Fruit fly (Drosophila melanogaster) whole organism, embryonic: ENCODE measurements around the gene Mink.

Experiments
- Atf-2 ChIP-seq: fragments of 200-800 bp; sonication (Bioruptor generic); optimal IDR thresholded peaks from 2 replicates; lab custom pipeline; 2016; ENCODE audit warnings: missing biosample characterization, missing genetic modification characterization
- Atf6 ChIP-seq: fragments of 200-800 bp; sonication (Bioruptor generic); IDR thresholded peaks from 2 replicates; pipeline ENCODE4 v1.3.6; 2022; ENCODE audit warnings: missing biosample characterization, missing genetic modification characterization
- Bteb2 ChIP-seq: fragments of 200-800 bp; sonication (Bioruptor generic); optimal IDR thresholded peaks from 2 replicates; lab custom pipeline; 2016; ENCODE audit warnings: missing biosample characterization, missing genetic modification characterization
- CG10274 ChIP-seq: fragments of 200-800 bp; sonication (Bioruptor generic); optimal IDR thresholded peaks from 3 replicates; lab custom pipeline; 2017; ENCODE audit warnings: missing biosample characterization, mild to moderate bottlenecking, missing genetic modification characterization
- CG10462 ChIP-seq: fragments of 200-800 bp; sonication (Bioruptor generic); optimal IDR thresholded peaks from 2 replicates; lab custom pipeline; 2016; ENCODE audit warnings: missing biosample characterization, missing genetic modification characterization
- CG11695 ChIP-seq: fragments of 200-800 bp; sonication (Bioruptor generic); IDR thresholded peaks from 3 replicates; pipeline ENCODE4 v1.3.6; 2022; ENCODE audit warnings: missing biosample characterization, missing genetic modification characterization
- CG11723 ChIP-seq: fragments of 200-800 bp; sonication (Bioruptor generic); optimal IDR thresholded peaks from 2 replicates; lab custom pipeline; 2017; ENCODE audit warnings: missing biosample characterization, mild to moderate bottlenecking, missing genetic modification characterization
- CG2116 ChIP-seq: fragments of 200-800 bp; sonication (Bioruptor generic); optimal IDR thresholded peaks from 3 replicates; lab custom pipeline; 2018; ENCODE audit warnings: missing biosample characterization, mild to moderate bottlenecking, missing genetic modification characterization
- CG34376 ChIP-seq: fragments of 200-800 bp; sonication (Bioruptor generic); optimal IDR thresholded peaks from 2 replicates; lab custom pipeline; 2018; ENCODE audit warnings: missing biosample characterization, mild to moderate bottlenecking, missing genetic modification characterization
- CG34422 ChIP-seq: fragments of 200-800 bp; sonication (Bioruptor generic); IDR thresholded peaks from 3 replicates; pipeline ENCODE4 v1.3.6; 2022; ENCODE audit warnings: missing biosample characterization, missing genetic modification characterization
- CG3995 ChIP-seq: fragments of 200-800 bp; sonication (Bioruptor generic); optimal IDR thresholded peaks from 3 replicates; lab custom pipeline; 2016; ENCODE audit warnings: missing biosample characterization, missing genetic modification characterization
- CG5245 ChIP-seq: fragments of 200-800 bp; sonication (Bioruptor generic); optimal IDR thresholded peaks from 3 replicates; lab custom pipeline; 2016; ENCODE audit warnings: missing biosample characterization, missing genetic modification characterization
- CG9932 ChIP-seq: fragments of 200-800 bp; sonication (Bioruptor generic); IDR thresholded peaks from 2 replicates; pipeline ENCODE4 v1.3.6; 2022; ENCODE audit warnings: missing biosample characterization, missing genetic modification characterization
- CkIIα-i1 ChIP-seq: fragments of 200-800 bp; sonication (Bioruptor generic); IDR thresholded peaks from 2 replicates; pipeline ENCODE4 v1.3.6; 2022; ENCODE audit warnings: missing biosample characterization, missing genetic modification characterization
- Dll ChIP-seq: fragments of 200-800 bp; sonication (Bioruptor generic); IDR thresholded peaks from 4 replicates; pipeline ENCODE4 v1.3.6; 2022; ENCODE audit warnings: missing biosample characterization, missing genetic modification characterization; ENCODE audit not compliant: partially characterized antibody
- Dref ChIP-seq: fragments of 200-800 bp; sonication (Bioruptor generic); IDR thresholded peaks from 2 replicates; pipeline ENCODE4 v1.3.6; 2022; ENCODE audit warnings: missing biosample characterization, missing genetic modification characterization
- Gug ChIP-seq: fragments of 200-800 bp; sonication (Bioruptor generic); IDR thresholded peaks from 4 replicates; pipeline ENCODE4 v1.3.6; 2022; ENCODE audit warnings: missing biosample characterization, missing genetic modification characterization
- HLH54F ChIP-seq: fragments of 200-800 bp; sonication (Bioruptor generic); optimal IDR thresholded peaks from 3 replicates; lab custom pipeline; 2016; ENCODE audit warnings: missing biosample characterization, missing genetic modification characterization
- Hey ChIP-seq: fragments of 200-800 bp; sonication (Bioruptor generic); optimal IDR thresholded peaks from 3 replicates; lab custom pipeline; 2018; ENCODE audit warnings: missing biosample characterization, mild to moderate bottlenecking, missing genetic modification characterization
- Hr3 ChIP-seq: fragments of 200-800 bp; sonication (Bioruptor generic); optimal IDR thresholded peaks from 3 replicates; lab custom pipeline; 2016; ENCODE audit warnings: missing biosample characterization, missing genetic modification characterization
- Jarid2 ChIP-seq: fragments of 200-800 bp; sonication (Bioruptor generic); optimal IDR thresholded peaks from 3 replicates; lab custom pipeline; 2017; ENCODE audit warnings: mild to moderate bottlenecking, missing biosample characterization, missing genetic modification reagents, missing genetic modification characterization
- MBD-R2 ChIP-seq: fragments of 200-800 bp; sonication (Bioruptor generic); IDR thresholded peaks from 2 replicates; pipeline ENCODE4 v1.3.6; 2022; ENCODE audit warnings: missing biosample characterization, missing genetic modification characterization
- NFAT ChIP-seq: fragments of 200-800 bp; sonication (Bioruptor generic); IDR thresholded peaks from 2 replicates; pipeline ENCODE4 v1.3.6; 2022; ENCODE audit warnings: missing biosample characterization, missing genetic modification characterization
- NfI ChIP-seq: fragments of 200-800 bp; sonication (Bioruptor generic); optimal IDR thresholded peaks from 3 replicates; lab custom pipeline; 2018; ENCODE audit warnings: missing biosample characterization, mild to moderate bottlenecking, missing genetic modification characterization, moderate library complexity
- Optix ChIP-seq: fragments of 200-800 bp; sonication (Bioruptor generic); IDR thresholded peaks from 3 replicates; pipeline ENCODE4 v1.3.6; 2022; ENCODE audit warnings: missing biosample characterization, missing genetic modification characterization
- Pdp1 ChIP-seq, 2 experiments: fragments of 200-800 bp; sonication (Bioruptor generic); optimal IDR thresholded peaks; 3 replicates each; lab custom pipeline; 2016; ENCODE audit warnings: missing biosample characterization in 2 of 2, missing genetic modification characterization in 2 of 2, mild to moderate bottlenecking in 1 of 2, moderate library complexity in 1 of 2
- Ptx1 ChIP-seq: fragments of 200-800 bp; sonication (Bioruptor generic); IDR thresholded peaks from 2 replicates; pipeline ENCODE4 v1.3.6; 2022; ENCODE audit warnings: missing biosample characterization, missing genetic modification characterization
- Spps ChIP-seq: fragments of 200-800 bp; sonication (Bioruptor generic); optimal IDR thresholded peaks from 2 replicates; lab custom pipeline; 2018; ENCODE audit warnings: missing biosample characterization, mild to moderate bottlenecking, missing genetic modification characterization
- Xbp1 ChIP-seq: fragments of 200-800 bp; sonication (Bioruptor generic); optimal IDR thresholded peaks from 3 replicates; lab custom pipeline; 2016; ENCODE audit warnings: missing biosample characterization, mild to moderate bottlenecking, missing genetic modification characterization
- al ChIP-seq: fragments of 200-800 bp; sonication (Bioruptor generic); IDR thresholded peaks from 2 replicates; pipeline ENCODE4 v1.3.6; 2022; ENCODE audit warnings: missing biosample characterization, missing genetic modification characterization
- amos ChIP-seq: fragments of 200-800 bp; sonication (Bioruptor generic); IDR thresholded peaks from 2 replicates; pipeline ENCODE4 v1.3.6; 2022; ENCODE audit warnings: missing biosample characterization, missing genetic modification characterization; ENCODE audit not compliant: partially characterized antibody
- bigmax ChIP-seq: fragments of 200-800 bp; sonication (Bioruptor generic); optimal IDR thresholded peaks from 2 replicates; lab custom pipeline; 2018; ENCODE audit warnings: missing biosample characterization, mild to moderate bottlenecking, missing genetic modification characterization
- cad ChIP-seq: fragments of >200 bp; optimal IDR thresholded peaks from 2 replicates; lab custom pipeline; 2017; ENCODE audit warnings: missing biosample characterization, missing genetic modification characterization
- fru ChIP-seq: fragments of >200 bp; optimal IDR thresholded peaks from 2 replicates; lab custom pipeline; 2017
- h ChIP-seq: fragments of >200 bp; optimal IDR thresholded peaks from 2 replicates; lab custom pipeline; 2017
- hkb ChIP-seq, 2 experiments: fragments of 200-800 bp in 1 of 2; fragments of >200 bp in 1 of 2; sonication (Bioruptor generic) in 1 of 2; IDR thresholded peaks in 1 of 2; optimal IDR thresholded peaks in 1 of 2; 2 replicates each; pipeline versions ENCODE4 v1.3.6 to Lab custom; 2017 to 2022; ENCODE audit warnings: missing biosample characterization in 1 of 2, missing genetic modification characterization in 1 of 2
- jigr1 ChIP-seq: fragments of 200-800 bp; sonication (Bioruptor generic); IDR thresholded peaks from 3 replicates; pipeline ENCODE4 v1.3.6; 2022; ENCODE audit warnings: missing biosample characterization, missing genetic modification characterization
- nerfin-1 ChIP-seq: fragments of 200-800 bp; sonication (Bioruptor generic); optimal IDR thresholded peaks from 3 replicates; lab custom pipeline; 2019; ENCODE audit warnings: missing biosample characterization, mild to moderate bottlenecking, missing genetic modification characterization, moderate library complexity
- nmo ChIP-seq: fragments of 200-800 bp; sonication (Bioruptor generic); optimal IDR thresholded peaks from 2 replicates; lab custom pipeline; 2018; ENCODE audit warnings: missing biosample characterization, mild to moderate bottlenecking, missing genetic modification characterization, moderate library complexity
- peb ChIP-seq: fragments of 200-800 bp; sonication (Bioruptor generic); IDR thresholded peaks from 2 replicates; pipeline ENCODE4 v1.3.6; 2022; ENCODE audit warnings: missing biosample characterization, missing genetic modification characterization
- pum ChIP-seq: fragments of 200-800 bp; sonication (Bioruptor generic); optimal IDR thresholded peaks from 2 replicates; lab custom pipeline; 2016; ENCODE audit warnings: missing biosample characterization, missing genetic modification characterization
- run ChIP-seq: fragments of 200-800 bp; sonication (Bioruptor generic); optimal IDR thresholded peaks from 3 replicates; lab custom pipeline; 2018; ENCODE audit warnings: missing biosample characterization, mild to moderate bottlenecking, missing genetic modification characterization
- schlank ChIP-seq: fragments of 200-800 bp; sonication (Bioruptor generic); optimal IDR thresholded peaks from 2 replicates; lab custom pipeline; 2018; ENCODE audit warnings: missing biosample characterization, mild to moderate bottlenecking, missing genetic modification characterization
- sisA ChIP-seq: fragments of 200-800 bp; sonication (Bioruptor generic); IDR thresholded peaks from 2 replicates; pipeline ENCODE4 v1.3.6; 2022; ENCODE audit warnings: missing biosample characterization, missing genetic modification characterization
- slou ChIP-seq: fragments of 200-800 bp; sonication (Bioruptor generic); optimal IDR thresholded peaks from 3 replicates; lab custom pipeline; 2016; ENCODE audit warnings: missing biosample characterization, missing genetic modification characterization
- sob ChIP-seq: fragments of 200-800 bp; sonication (Bioruptor generic); IDR thresholded peaks from 2 replicates; pipeline ENCODE4 v1.3.6; 2022; ENCODE audit warnings: missing biosample characterization, missing genetic modification characterization
- ssp ChIP-seq: fragments of 200-800 bp; sonication (Bioruptor generic); IDR thresholded peaks from 2 replicates; pipeline ENCODE4 v1.3.6; 2022; ENCODE audit warnings: missing biosample characterization, missing genetic modification characterization
- stc ChIP-seq: fragments of 200-800 bp; sonication (Bioruptor generic); IDR thresholded peaks from 2 replicates; pipeline ENCODE4 v1.3.6; 2022; ENCODE audit warnings: missing biosample characterization, missing genetic modification characterization
- ttk ChIP-seq: fragments of 200-800 bp; sonication (Bioruptor generic); IDR thresholded peaks from 2 replicates; pipeline ENCODE4 v2.1.2; 2022; ENCODE audit warnings: missing biosample characterization, missing genetic modification characterization
- zf30C ChIP-seq: fragments of 200-800 bp; sonication (Bioruptor generic); optimal IDR thresholded peaks from 3 replicates; lab custom pipeline; 2018; ENCODE audit warnings: missing biosample characterization, mild to moderate bottlenecking, missing genetic modification characterization

The Mink gene

DNA sequence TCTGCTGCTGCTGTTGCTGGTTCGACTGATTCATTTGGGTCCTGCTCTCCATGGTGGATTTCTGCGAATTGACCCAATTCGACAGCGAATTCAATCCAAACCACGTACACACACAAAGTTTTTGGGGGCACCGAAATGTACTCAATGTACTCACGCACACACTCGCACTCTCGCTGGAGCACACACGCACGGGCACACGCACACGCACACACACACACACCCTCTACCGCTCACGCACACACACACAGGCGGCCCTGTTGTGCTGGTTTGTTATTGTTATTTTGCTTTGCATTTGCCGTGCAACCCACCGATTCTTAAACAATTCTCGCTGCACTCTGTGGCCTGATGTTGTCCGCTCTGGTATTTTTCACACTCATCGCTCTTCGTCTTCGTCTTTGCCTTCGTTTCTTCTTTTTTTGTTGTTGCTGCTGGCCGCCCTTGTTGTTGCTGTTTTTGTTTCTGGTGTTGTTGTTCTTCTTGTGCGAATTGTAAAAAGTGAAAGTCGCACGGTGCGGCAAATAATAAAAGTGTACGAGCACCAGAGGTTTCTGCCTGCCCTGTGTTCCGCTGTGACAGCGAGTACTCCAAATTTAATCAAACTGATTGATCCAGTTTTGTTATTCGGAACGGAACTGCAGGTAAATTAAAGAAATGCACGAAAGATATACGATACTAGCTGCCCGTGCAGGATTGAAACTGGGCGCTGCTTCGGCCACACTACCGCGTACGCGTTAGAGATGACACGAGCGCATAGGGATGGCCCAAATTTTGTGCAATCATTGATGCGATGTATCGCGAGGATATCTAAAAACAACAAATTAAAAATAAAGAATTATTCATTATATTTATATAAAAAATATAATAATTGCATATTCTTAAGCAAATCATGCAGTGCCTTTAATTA is 46.1 kb upstream of the Mink start, which contains the start of gene CG3744 (continued):
- TF ChIP-seq fru (lab: Kevin White, UChicago) (no peak), sisA (GFP tag; lab: Robert Waterston, UW) (peak; percentile 94), NfI (GFP tag; lab: Kevin White, UChicago) (peak; percentile 95), h (no peak), al (GFP tag; lab: Robert Waterston, UW) (peak; percentile 94), HLH54F (GFP tag; lab: Kevin White, UChicago) (peak; percentile 82), nmo (GFP tag; lab: Kevin White, UChicago) (peak; percentile 90), CG11695 (GFP tag; lab: Robert Waterston, UW) (peak; percentile 89), CG5245 (GFP tag; lab: Kevin White, UChicago) (peak; percentile 82), bigmax (GFP tag; lab: Kevin White, UChicago) (no peak), stc (peak; percentile 85), cad (GFP tag; lab: Kevin White, UChicago) (no peak), CG9932 (GFP tag; lab: Robert Waterston, UW) (peak; percentile 99), schlank (peak; percentile 67), CG3995 (GFP tag; lab: Kevin White, UChicago) (peak; percentile 23), Gug (GFP tag; lab: Robert Waterston, UW) (peak; percentile 98), Bteb2 (peak; percentile 48), CkIIα-i1 (0 out of 2 replicates have a peak, but pooled peaks have one; percentile 52), CG2116 (GFP tag; lab: Kevin White, UChicago) (peak; percentile 67), Jarid2 (GFP tag; lab: Kevin White, UChicago) (peak; percentile 55), CG34422 (GFP tag; lab: Robert Waterston, UW) (peak; percentile 94), Dll (GFP tag; lab: Robert Waterston, UW) (peak; percentile 99), Hey (tag; lab: Kevin White, UChicago) (peak; percentile 9), hkb (optimal IDR thresholded peaks at IDR 0.05; lab: Kevin White, UChicago) (no peak), hkb (GFP tag; IDR thresholded peaks at IDR 0.05; lab: Robert Waterston, UW) (peak; percentile 89), Optix (GFP tag; lab: Robert Waterston, UW) (peak; percentile 87), jigr1 (GFP tag; lab: Robert Waterston, UW) (peak; percentile 81; the same call in 2 of the 3 replicates), nerfin-1 (peak; percentile 80), ssp (GFP tag; lab: Robert Waterston, UW) (peak; percentile 86), pum (GFP tag; lab: Kevin White, UChicago) (peak; percentile 68), CG10274 (GFP tag; lab: Kevin White, UChicago) (peak; percentile 57), Dref (GFP tag; lab: Robert Waterston, UW) (peak; percentile 52), CG10462 (peak; percentile 79), MBD-R2 (GFP tag; lab: Robert Waterston, UW) (peak; percentile 90), sob (GFP tag; lab: Robert Waterston, UW) (peak; percentile 96), Xbp1 (GFP tag; lab: Kevin White, UChicago) (peak; percentile 94), NFAT (GFP tag; lab: Robert Waterston, UW) (peak; percentile 99), Ptx1 (peak; percentile 95), run (peak; percentile 63), amos (GFP tag; lab: Robert Waterston, UW) (peak; percentile 94), peb (GFP tag; lab: Robert Waterston, UW) (peak; percentile 78), Atf6 (peak; percentile 82), CG11723 (GFP tag; lab: Kevin White, UChicago) (peak; percentile 77), Hr3 (GFP tag; lab: Kevin White, UChicago) (peak; percentile 92), Atf-2 (GFP tag; lab: Kevin White, UChicago) (peak; percentile 42), ttk (GFP tag; lab: Robert Waterston, UW) (peak; percentile 89), Pdp1 (GFP tag; optimal IDR thresholded peaks at IDR 0.05; lab: Kevin White, UChicago) (peak; percentile 75 to 77), Spps (tag; lab: Kevin White, UChicago) (peak; percentile 54), CG34376 (peak; percentile 74), zf30C (GFP tag; lab: Kevin White, UChicago) (peak; percentile 21), slou (GFP tag; lab: Kevin White, UChicago) (peak; percentile 85)
